Worm (Caenorhabditis elegans) whole organism, early embryonic: ENCODE data around the gene R07A4.2.

Experiments used
- ama-1 ChIP-seq: fragments of 150-350 bp; optimal IDR thresholded peaks from 2 replicates; lab custom pipeline; 2014
- ceh-13 ChIP-seq: fragments of 200-800 bp; sonication (Bioruptor generic); optimal IDR thresholded peaks from 2 replicates; lab custom pipeline; 2018; ENCODE audit warnings: mild to moderate bottlenecking, missing genetic modification characterization, missing compliant biosample characterization
- flt-1 ChIP-seq: fragments of 200-800 bp; sonication (Bioruptor generic); IDR thresholded peaks from 2 replicates; pipeline ENCODE4 v1.3.6; 2022; ENCODE audit warnings: missing genetic modification characterization, missing compliant biosample characterization
- sea-1 ChIP-seq: fragments of 200-800 bp; sonication (Bioruptor generic); conservative IDR thresholded peaks from 2 replicates; pipeline ENCODE4 v1.3.6; 2022; ENCODE audit warnings: missing genetic modification characterization, missing compliant biosample characterization
- tbx-37 ChIP-seq: fragments of 200-800 bp; sonication (Bioruptor generic); conservative IDR thresholded peaks from 2 replicates; pipeline ENCODE4 v1.3.6; 2022; ENCODE audit warnings: missing genetic modification reagents, missing genetic modification characterization, missing compliant biosample characterization

DNA sequence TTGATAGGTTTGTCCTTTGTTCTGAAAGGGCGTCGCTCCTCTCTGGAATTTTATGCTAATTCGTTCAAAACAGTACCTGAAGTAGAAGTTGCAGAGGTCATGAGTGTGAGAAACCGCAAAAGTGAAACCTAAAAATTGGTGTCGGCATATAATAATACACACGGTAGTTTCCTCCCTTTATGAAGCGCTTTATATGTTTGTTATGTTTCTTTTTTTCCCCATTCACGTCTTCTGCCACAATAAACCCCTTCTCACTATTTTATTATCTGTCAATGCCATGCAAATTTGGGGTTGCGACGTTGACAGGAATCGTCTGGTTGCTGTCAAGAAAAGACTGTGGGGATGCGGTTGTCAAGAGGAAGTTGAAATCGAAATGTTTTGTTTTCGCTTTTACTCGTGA lies 46.1 kb upstream of the R07A4.2 start, which contains the start of gene vap-2:
- TF ChIP-seq ama-1: no peak
- TF ChIP-seq ceh-13 (GFP tag; lab: Kevin White, UChicago): no peak
- TF ChIP-seq tbx-37 (GFP tag; lab: Robert Waterston, UW): no peak
- TF ChIP-seq sea-1: no peak
- no peak for TF ChIP-seq flt-1 (GFP tag; lab: Robert Waterston, UW)
